Worm (Caenorhabditis elegans) whole organism, L4/young adult: ENCODE results near the gene lgc-48.

Experiments
- W03F9.2 ChIP-seq: fragments of 150-350 bp; optimal IDR thresholded peaks from 2 replicates; lab custom pipeline; 2014; ENCODE audit warnings: missing biosample characterization, missing genetic modification characterization
- dao-5 ChIP-seq: sonication (generic microtip); optimal IDR thresholded peaks from 2 replicates; lab custom pipeline; 2016; ENCODE audit warnings: missing genotype, missing genetic modification characterization, moderate library complexity, missing compliant biosample characterization
- him-1 ChIP-seq: sonication (generic microtip); optimal IDR thresholded peaks from 2 replicates; lab custom pipeline; 2016; ENCODE audit warnings: missing genotype, missing genetic modification reagents, missing genetic modification characterization, missing compliant biosample characterization

Gene lgc-48

DNA sequence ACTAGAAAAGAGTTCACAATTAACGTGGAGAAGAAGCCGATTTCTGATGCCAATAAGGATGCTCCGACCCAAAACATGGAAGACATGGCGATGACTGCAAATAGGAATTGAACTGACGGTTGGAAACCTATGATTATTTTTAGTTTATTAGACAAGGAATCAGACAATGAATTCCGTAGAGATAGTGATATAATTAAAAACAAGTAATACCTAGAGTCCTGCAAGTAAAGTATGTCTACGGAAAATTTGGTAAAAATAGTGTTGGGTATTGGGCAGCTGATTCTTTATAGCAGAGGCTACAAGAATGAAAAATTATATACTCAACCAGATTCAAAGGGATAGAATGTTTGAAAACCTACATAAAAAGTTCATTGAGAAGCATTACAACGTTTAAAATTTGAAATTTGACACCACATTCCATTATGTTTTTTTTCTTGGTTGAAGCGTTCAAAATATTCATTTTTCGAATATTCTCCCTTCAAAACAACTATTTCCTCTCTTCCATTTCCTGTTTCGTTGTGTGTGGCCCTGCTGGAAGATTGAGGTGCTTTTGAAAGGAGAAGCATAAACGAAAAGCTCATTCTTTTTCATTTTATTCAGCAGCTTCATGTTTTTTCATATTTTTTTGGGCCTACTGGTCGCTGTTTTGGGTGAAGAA, at the start of gene lgc-48, which contains the start of gene str-4:
Gene lgc-48 (plus strand): TSS at position 608 of the 658 bp plus-strand sequence.
Gene str-4 (minus strand): TSS at position 101 of the 658 bp plus-strand sequence.
- TF ChIP-seq W03F9.2 (tag; lab: Kevin White, UChicago) (no peak), dao-5 (no peak), him-1 (tag; lab: Kevin White, UChicago) (no peak)

DNA sequence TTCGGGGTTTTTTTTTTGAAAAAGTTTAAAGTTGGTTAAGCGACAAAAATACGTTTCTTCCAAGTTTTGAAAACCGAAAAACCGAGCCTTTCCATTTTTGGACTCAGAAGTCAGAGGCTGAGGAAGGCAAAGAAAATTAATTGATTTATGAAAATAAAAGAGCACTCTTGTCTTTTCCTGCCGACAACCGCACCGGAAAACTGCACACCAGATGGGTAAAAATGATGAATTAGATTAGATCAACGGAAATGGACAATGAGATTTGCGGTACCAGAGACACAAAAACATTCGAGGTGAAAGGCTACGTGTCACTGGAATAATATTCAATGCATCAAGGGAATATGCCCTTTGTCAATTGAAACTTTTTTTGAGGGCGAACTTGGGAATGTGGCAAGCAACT, 45.5 kb upstream of the lgc-48 start:
- TF ChIP-seq him-1 (tag; lab: Kevin White, UChicago) (no peak), dao-5 (no peak)

DNA sequence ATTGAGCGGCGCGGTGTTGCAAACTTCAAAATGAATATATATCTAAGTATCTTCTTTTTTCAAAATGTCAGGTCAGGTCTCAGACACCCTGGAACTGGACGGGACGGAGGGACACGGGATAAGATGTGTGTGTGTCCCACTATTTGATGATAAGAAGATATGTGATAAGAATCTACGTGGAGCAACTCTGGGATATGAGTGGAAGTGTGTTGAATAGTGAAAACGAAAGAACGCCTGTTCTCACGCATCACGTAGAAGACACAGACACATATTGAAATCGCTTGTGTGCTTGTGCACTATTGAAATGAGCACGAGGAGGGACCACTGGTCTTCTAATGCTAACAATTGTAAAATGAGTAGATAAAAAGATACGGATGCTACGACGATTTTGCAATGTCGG, 44.2 kb upstream of the lgc-48 start, which contains the start of gene uig-1:
Gene uig-1 (minus strand): TSS at position 120 of the 400 bp plus-strand sequence.
- no peak for TF ChIP-seq dao-5
- TF ChIP-seq him-1 (tag; lab: Kevin White, UChicago), result no peak
- TF ChIP-seq W03F9.2 (tag; lab: Kevin White, UChicago), result no peak

DNA sequence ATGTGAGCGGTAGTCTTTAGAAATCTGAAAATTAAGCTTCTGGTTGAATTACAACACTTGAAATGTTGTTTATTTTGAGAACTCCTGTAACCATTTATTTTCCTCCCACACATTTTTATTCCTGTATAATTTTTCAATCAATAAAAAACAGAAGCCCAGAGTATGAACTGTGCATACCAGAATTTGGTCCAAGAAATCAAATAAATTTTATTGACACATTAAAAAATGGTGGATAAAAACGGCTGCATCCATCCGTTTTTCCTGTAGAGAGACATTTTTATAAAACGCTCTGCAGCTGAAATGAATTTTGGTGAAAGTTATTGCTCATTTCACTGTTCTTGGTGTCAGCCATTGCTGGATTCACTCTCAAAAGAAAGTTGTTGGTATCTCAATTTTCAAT, 42.8 kb upstream of the lgc-48 start, which contains the start of gene C26E1.1:
Gene C26E1.1 (plus strand): TSS at position 301 of the 400 bp plus-strand sequence.
- TF ChIP-seq W03F9.2 (tag; lab: Kevin White, UChicago), result no peak
- no peak for TF ChIP-seq dao-5
- no peak for TF ChIP-seq him-1 (tag; lab: Kevin White, UChicago)

DNA sequence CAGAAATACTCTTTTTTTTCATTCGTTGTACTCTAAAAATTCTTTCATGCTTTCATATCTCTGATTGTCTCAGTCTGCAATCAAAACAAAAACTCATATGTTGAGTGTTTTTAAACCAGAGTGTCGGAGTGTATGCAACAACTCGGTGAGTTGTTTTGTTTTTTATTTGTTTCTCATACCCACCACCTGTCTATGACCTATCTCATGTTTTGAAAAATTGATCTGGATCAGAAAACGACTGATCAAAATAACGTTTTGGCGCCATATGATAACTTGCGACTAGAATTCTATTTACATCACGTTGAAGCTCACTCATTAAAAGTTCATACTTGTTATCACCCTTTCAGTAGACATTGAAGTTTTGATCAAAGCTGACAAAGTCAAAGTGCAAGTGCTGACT, 41.3 kb upstream of the lgc-48 start:
- TF ChIP-seq dao-5, result no peak
- TF ChIP-seq him-1 (tag; lab: Kevin White, UChicago), result no peak
- no peak for TF ChIP-seq W03F9.2 (tag; lab: Kevin White, UChicago)

DNA sequence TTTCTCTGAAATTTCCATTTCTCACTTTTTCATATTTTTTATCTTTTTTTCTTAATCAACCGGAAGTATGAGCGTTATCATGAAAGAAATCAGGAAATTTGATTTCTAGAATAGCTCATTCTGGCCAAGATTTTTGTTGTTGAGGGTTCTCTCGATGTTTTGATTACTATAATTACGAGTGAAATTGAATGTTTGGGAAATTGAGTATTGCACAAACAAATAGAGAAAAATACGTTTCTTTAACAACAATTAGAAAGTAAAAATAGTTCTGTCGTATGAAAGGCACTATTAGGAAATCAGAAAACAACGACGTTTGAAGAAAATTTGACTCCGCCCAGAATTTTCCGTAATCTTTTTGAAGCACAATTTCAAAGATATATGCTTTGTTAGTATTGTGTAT, 40.6 kb upstream of the lgc-48 start:
- TF ChIP-seq dao-5, result no peak

DNA sequence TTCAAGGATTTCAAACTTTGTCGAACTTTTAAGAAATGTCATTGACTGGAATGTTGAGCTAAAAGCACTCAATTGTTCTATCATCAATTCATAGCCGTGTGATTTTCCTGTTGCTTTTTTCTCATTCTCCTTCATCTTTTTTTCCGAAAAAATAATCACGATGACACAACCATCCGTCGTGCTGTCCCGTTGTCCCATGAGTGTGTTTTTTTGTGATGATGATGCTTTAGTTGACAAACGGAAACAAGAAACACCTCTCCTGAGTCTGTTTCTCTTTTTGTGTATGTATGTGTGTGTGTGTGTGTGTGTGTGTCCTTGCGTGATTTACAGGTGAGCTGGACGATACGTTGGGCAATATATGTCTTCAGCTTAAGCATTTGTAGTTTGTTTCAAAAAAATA, 39.5 kb upstream of the lgc-48 start:
- TF ChIP-seq him-1 (tag; lab: Kevin White, UChicago) (no peak), W03F9.2 (tag; lab: Kevin White, UChicago) (no peak), dao-5 (no peak)

DNA sequence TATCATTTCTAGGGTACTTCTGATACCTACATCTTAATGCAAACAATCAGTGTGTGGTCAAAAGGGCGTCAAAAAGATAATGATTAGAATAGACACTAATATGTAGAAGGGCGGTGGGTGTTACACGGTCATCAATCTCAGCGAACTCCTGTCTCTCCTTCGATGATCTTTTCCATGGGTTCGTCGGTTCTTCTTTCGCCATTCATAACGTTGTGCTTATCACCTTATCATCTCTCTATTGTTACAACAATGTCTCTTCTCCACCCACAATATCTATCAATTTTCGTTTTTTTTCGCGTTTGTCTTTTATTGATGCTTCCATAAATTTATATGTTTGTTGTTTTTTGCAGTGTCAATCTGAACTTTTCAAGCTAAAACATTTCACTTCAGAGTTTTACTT, 38.6 kb upstream of the lgc-48 start, which contains the start of gene ceh-79:
Gene ceh-79 (plus strand): TSS at position 391 of the 400 bp plus-strand sequence.
- TF ChIP-seq dao-5 (no peak), him-1 (tag; lab: Kevin White, UChicago) (no peak), W03F9.2 (tag; lab: Kevin White, UChicago) (no peak)

DNA sequence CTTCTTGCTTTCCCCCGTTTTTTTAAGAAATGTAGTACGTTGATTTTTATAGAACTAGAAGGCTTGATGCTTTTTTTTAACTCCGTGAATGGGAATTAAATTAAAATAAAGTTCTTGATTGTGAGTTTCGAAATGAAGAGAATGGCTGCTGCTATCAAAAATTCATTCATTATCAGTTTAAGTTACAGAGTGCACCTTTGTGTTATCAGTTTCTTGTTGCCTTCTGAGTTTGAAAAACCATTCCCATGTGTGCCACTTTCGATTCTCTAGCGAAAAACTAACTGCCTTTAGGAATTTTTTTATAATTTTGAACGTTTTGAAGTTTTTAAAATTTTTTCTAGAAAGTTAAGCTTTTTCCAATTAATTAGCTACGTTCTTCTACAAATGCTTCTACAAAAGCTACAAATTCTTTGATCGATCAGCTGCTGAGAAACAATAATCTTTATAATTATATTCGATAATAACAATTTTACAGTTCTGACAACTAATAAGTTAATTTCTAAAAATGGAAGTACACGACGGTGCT, 35.3 kb upstream of the lgc-48 start, which contains the start of gene C26E1.2:
Gene C26E1.2 (plus strand): TSS at position 476 of the 526 bp plus-strand sequence.
- TF ChIP-seq W03F9.2 (tag; lab: Kevin White, UChicago) (no peak), him-1 (tag; lab: Kevin White, UChicago) (no peak), dao-5 (no peak)

DNA sequence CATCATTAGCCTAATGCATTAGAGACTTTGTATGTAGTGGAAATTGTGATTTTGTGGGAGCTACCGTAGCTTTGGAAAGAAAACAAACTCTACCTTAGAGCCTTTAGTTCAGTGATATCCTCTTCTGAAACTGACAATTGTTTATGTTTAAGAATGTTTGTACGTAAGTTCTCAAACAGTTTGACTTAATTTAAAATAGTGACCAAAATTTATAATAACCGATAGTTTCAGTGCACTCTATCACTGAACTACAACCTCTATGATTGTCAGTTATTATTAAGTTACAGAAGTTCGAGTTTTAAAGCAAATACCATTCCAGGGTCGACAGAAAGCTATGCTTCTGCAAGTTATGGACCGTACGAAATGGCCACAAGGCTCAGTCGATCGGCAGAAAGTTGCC, 31.4 kb upstream of the lgc-48 start, which contains the start of gene C50B6.1:
Gene C50B6.1 (plus strand): TSS at position 301 of the 400 bp plus-strand sequence.
- TF ChIP-seq dao-5, result no peak
- no peak for TF ChIP-seq W03F9.2 (tag; lab: Kevin White, UChicago)
- TF ChIP-seq him-1 (tag; lab: Kevin White, UChicago), result no peak

DNA sequence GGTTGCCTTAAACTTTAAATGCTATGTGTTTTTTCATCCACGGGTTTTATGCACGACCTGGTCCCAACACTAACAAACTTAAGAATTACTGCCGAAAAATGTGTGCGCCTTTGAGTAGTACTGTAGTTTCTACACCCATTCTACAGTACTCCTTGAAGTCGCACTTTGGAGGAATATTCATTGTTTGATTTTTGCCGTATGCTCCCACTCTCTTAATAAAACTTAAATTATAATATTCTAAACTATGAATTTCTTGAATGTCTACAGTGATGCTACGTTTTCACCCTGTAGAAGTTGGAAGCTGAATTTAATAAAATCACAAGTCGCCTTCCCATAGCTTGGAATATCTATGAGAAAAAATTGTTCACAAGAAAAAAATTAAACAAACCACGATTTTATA, 30.2 kb upstream of the lgc-48 start:
- TF ChIP-seq dao-5, result no peak
- TF ChIP-seq him-1 (tag; lab: Kevin White, UChicago), result no peak
- TF ChIP-seq W03F9.2 (tag; lab: Kevin White, UChicago), result no peak

DNA sequence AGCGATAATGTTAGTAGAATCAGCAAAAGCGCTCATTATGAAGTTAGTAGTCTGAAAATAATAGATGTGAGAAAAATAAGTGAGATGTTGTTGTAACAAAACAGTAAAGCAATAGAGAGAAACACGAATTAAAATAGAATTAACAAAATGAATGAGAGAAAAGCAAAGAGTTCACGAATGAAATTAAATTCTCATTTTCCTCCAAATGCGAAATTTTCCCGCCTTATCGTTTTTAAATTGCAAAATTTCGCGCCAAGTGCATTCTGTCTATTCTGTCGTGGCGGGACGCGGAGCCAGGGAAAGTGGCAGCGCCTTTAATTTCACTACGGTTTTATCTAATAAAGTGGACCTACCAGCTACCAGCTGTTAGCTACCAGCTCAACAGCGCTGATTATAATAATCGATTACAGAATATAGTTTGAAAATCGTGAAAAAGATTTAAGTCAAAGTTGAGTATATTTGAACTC, 27.8 kb upstream of the lgc-48 start, which contains the start of gene nasp-2:
Gene nasp-2 (minus strand): TSS at position 51 of the 467 bp plus-strand sequence.
- TF ChIP-seq W03F9.2 (tag; lab: Kevin White, UChicago) (peak; percentile 52), dao-5 (no peak), him-1 (tag; lab: Kevin White, UChicago) (no peak)

DNA sequence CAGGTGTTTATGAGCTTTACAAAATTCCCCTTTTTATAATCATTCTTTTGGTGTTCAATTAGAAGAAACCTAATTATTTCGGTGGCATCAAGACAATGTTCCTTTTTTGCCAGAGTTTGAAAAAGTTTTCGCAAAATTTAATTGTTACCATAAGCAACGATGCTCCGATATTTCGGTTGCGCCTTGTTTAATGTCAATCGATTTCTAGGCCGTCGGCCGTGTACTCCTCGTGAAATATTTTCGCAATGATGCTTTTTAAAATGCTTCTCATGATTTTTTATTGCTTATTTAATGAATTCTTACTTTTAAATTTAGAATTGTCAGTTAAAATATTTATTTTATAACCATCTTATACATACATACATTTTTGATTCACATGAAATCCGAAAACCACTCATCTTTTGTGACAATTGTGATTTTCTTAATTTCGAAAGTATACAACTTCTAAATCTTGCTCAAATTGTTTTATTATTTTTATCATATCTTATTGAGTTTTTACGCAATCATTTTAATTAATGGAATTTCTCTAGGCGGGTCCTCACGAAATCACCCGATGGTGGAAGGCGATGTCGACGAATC, 26.9 kb upstream of the lgc-48 start, which contains the start of gene C50B6.3:
Gene C50B6.3 (plus strand): TSS at position 529 of the 579 bp plus-strand sequence.
- TF ChIP-seq him-1 (tag; lab: Kevin White, UChicago) (no peak), W03F9.2 (tag; lab: Kevin White, UChicago) (peak; percentile 78), dao-5 (no peak)
